Worm (Caenorhabditis elegans): Measurements from ENCODE around the gene dsb-3.

DNA sequence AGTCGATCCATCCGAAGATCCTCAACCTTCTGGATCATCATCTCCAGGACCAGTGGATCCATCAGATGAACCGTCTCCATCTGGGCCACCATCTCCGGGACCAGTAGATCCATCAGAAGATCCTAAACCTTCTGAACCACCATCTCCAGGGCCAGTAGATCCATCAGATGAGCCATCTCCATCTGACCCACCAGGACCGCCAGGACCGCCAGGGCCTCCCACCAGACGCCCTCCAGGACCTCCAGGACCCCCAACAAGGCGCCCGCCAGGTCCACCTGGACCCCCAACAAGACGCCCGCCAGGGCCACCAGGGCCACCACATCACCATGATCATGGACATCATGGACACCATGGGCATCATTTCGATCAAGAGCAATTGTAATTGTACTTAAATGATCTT, 32.2 kb downstream of the dsb-3 start:
- TF ChIP-seq ceh-18 (tag; optimal IDR thresholded peaks at IDR 0.05): no peak
- TF ChIP-seq pqm-1 (tag; optimal IDR thresholded peaks at IDR 0.05): no peak
